Fruit fly (Drosophila melanogaster): ENCODE data around the gene ZnT77C.

ZnT77C gene

dm6 chr3L:20470991-20471498 lies 23.7 kb downstream of the ZnT77C start:
- no peak for TF ChIP-seq noc (tag; optimal IDR thresholded peaks at IDR 0.05)

- no peak for TF ChIP-seq noc (tag; optimal IDR thresholded peaks at IDR 0.05)
Measured at dm6 chr3L:20467433-20467832, 27.3 kb downstream of the ZnT77C start.

dm6 chr3L:20466599-20466998 lies 28.1 kb downstream of the ZnT77C start, which contains the start of gene Tdh:
Gene Tdh, plus strand, starts transcription at chr3L:20466944.
- TF ChIP-seq noc (tag; optimal IDR thresholded peaks at IDR 0.05), result no peak

dm6 chr3L:20465941-20466340 lies 28.8 kb downstream of the ZnT77C start, which contains the start of gene CG42764:
Gene CG42764, minus strand, starts transcription at chr3L:20466041.
- no peak for TF ChIP-seq noc (tag; optimal IDR thresholded peaks at IDR 0.05)

dm6 chr3L:20464677-20465076 lies 30.0 kb downstream of the ZnT77C start, which contains the start of gene atk:
Gene atk, minus strand, starts transcription at chr3L:20464862.
- TF ChIP-seq noc (tag; optimal IDR thresholded peaks at IDR 0.05), result no peak

- peak; percentile 34 for TF ChIP-seq noc (tag; optimal IDR thresholded peaks at IDR 0.05)
Measured at dm6 chr3L:20462391-20462790, 32.3 kb downstream of the ZnT77C start.

- no peak for TF ChIP-seq noc (tag; optimal IDR thresholded peaks at IDR 0.05)
Measured at dm6 chr3L:20460383-20460782, 34.3 kb downstream of the ZnT77C start, which contains the start of gene mag. Gene mag, plus strand, starts transcription at chr3L:20460683.

- TF ChIP-seq noc (tag; optimal IDR thresholded peaks at IDR 0.05), result peak; percentile 64
Measured at dm6 chr3L:20452813-20453682, 41.7 kb downstream of the ZnT77C start, which contains the start of gene CG5199. Gene CG5199, minus strand, starts transcription at chr3L:20452864.

dm6 chr3L:20448773-20449172 lies 45.9 kb downstream of the ZnT77C start:
- no peak for TF ChIP-seq noc (tag; optimal IDR thresholded peaks at IDR 0.05)

- TF ChIP-seq noc (tag; optimal IDR thresholded peaks at IDR 0.05), result peak; percentile 25
Measured at dm6 chr3L:20447957-20448356, 46.8 kb downstream of the ZnT77C start.

dm6 chr3L:20447337-20447736 lies 47.4 kb downstream of the ZnT77C start:
- TF ChIP-seq noc (tag; optimal IDR thresholded peaks at IDR 0.05), result no peak

- TF ChIP-seq noc (tag; optimal IDR thresholded peaks at IDR 0.05), result no peak
Measured at dm6 chr3L:20446030-20446429, 48.7 kb downstream of the ZnT77C start.

- TF ChIP-seq noc (tag; optimal IDR thresholded peaks at IDR 0.05), result peak; percentile 83
Measured at dm6 chr3L:20444815-20445519, 49.8 kb downstream of the ZnT77C start.

dm6 chr3L:20442674-20443313 lies 51.9 kb downstream of the ZnT77C start:
- TF ChIP-seq noc (tag; optimal IDR thresholded peaks at IDR 0.05), result no peak

dm6 chr3L:20441632-20442469 lies 52.9 kb downstream of the ZnT77C start, which contains the start of gene CG5910:
Gene CG5910, plus strand, starts transcription at chr3L:20442419.
- TF ChIP-seq noc (tag; optimal IDR thresholded peaks at IDR 0.05), result peak; percentile 51

Measured in whole organism, larva.